Fruit fly (Drosophila melanogaster) whole organism, adult: ENCODE results near the gene CG32817.

ENCODE experiments used
- CG11617 ChIP-seq: fragments of 200-800 bp; sonication (Bioruptor generic); optimal IDR thresholded peaks from 2 replicates; lab custom pipeline; 2017; ENCODE audit warnings: mild to moderate bottlenecking, missing biosample characterization, missing genetic modification reagents, missing genetic modification characterization
- CG12768 ChIP-seq: fragments of 200-800 bp; sonication (Bioruptor generic); optimal IDR thresholded peaks from 2 replicates; lab custom pipeline; 2017; ENCODE audit warnings: missing biosample characterization, missing genetic modification characterization, mild to moderate bottlenecking, moderate library complexity, missing genetic modification reagents
- CG14711 ChIP-seq: fragments of 200-800 bp; sonication (Bioruptor generic); optimal IDR thresholded peaks from 2 replicates; lab custom pipeline; 2018; ENCODE audit warnings: missing biosample characterization, mild to moderate bottlenecking, missing genetic modification characterization, moderate library complexity
- CG1620 ChIP-seq: fragments of 200-800 bp; sonication (Bioruptor generic); optimal IDR thresholded peaks from 2 replicates; lab custom pipeline; 2016; ENCODE audit warnings: missing biosample characterization, missing genetic modification characterization
- CG33017 ChIP-seq: fragments of 200-800 bp; sonication (Bioruptor generic); optimal IDR thresholded peaks from 2 replicates; lab custom pipeline; 2018; ENCODE audit warnings: missing biosample characterization, mild to moderate bottlenecking, missing genetic modification characterization, moderate library complexity
- CG5204 ChIP-seq: fragments of 200-800 bp; sonication (Bioruptor generic); optimal IDR thresholded peaks from 2 replicates; lab custom pipeline; 2016; ENCODE audit warnings: missing biosample characterization, missing genetic modification characterization
- CG7045 ChIP-seq: fragments of 200-800 bp; sonication (Bioruptor generic); optimal IDR thresholded peaks from 2 replicates; lab custom pipeline; 2017; ENCODE audit warnings: missing biosample characterization, mild to moderate bottlenecking, missing genetic modification characterization
- CG7101 ChIP-seq: fragments of 200-800 bp; sonication (Bioruptor generic); optimal IDR thresholded peaks from 2 replicates; lab custom pipeline; 2018; ENCODE audit warnings: missing biosample characterization, mild to moderate bottlenecking, missing genetic modification characterization, moderate library complexity
- Clk ChIP-seq: fragments of 200-800 bp; sonication (Bioruptor generic); optimal IDR thresholded peaks from 2 replicates; lab custom pipeline; 2017; ENCODE audit warnings: missing biosample characterization, missing genetic modification characterization
- Crg-1 ChIP-seq: fragments of 200-800 bp; sonication (Bioruptor generic); optimal IDR thresholded peaks from 2 replicates; lab custom pipeline; 2016; ENCODE audit warnings: missing biosample characterization, missing genetic modification characterization
- Hr96 ChIP-seq: fragments of 200-800 bp; sonication (Bioruptor generic); optimal IDR thresholded peaks from 2 replicates; lab custom pipeline; 2016; ENCODE audit warnings: missing biosample characterization, missing genetic modification characterization
- Mnt ChIP-seq: fragments of 200-800 bp; sonication (Bioruptor generic); optimal IDR thresholded peaks from 2 replicates; lab custom pipeline; 2016; ENCODE audit warnings: missing biosample characterization, mild to moderate bottlenecking, missing genetic modification characterization
- bab1 ChIP-seq: fragments of 200-800 bp; sonication (Bioruptor generic); optimal IDR thresholded peaks from 3 replicates; lab custom pipeline; 2019; ENCODE audit warnings: missing biosample characterization, mild to moderate bottlenecking, missing genetic modification characterization, moderate library complexity
- cic ChIP-seq: fragments of 200-800 bp; sonication (Bioruptor generic); optimal IDR thresholded peaks from 2 replicates; lab custom pipeline; 2017; ENCODE audit warnings: missing biosample characterization, mild to moderate bottlenecking, missing genetic modification characterization, moderate library complexity
- cnc ChIP-seq, 2 experiments: fragments of >200 bp; optimal IDR thresholded peaks; 2 replicates each; lab custom pipeline; 2017
- kay ChIP-seq: fragments of 200-800 bp; sonication (Bioruptor generic); peaks from one replicate; lab custom pipeline; 2016; ENCODE audit warnings: missing biosample characterization, missing genetic modification characterization, borderline replicate concordance
- ovo ChIP-seq: fragments of 200-800 bp; sonication (Bioruptor generic); optimal IDR thresholded peaks from 2 replicates; lab custom pipeline; 2016; ENCODE audit warnings: missing biosample characterization, missing genetic modification characterization
- pad ChIP-seq: fragments of 200-800 bp; sonication (Bioruptor generic); optimal IDR thresholded peaks from 3 replicates; lab custom pipeline; 2017; ENCODE audit warnings: missing biosample characterization, missing genetic modification characterization, mild to moderate bottlenecking, moderate library complexity, missing genetic modification reagents
- tj ChIP-seq: fragments of 200-800 bp; sonication (Bioruptor generic); optimal IDR thresholded peaks from 3 replicates; lab custom pipeline; 2017; ENCODE audit warnings: missing biosample characterization, mild to moderate bottlenecking, missing genetic modification characterization, moderate library complexity
- toe ChIP-seq: fragments of 200-800 bp; sonication (Bioruptor generic); optimal IDR thresholded peaks from 2 replicates; lab custom pipeline; 2016; ENCODE audit warnings: missing biosample characterization, missing genetic modification characterization

CG32817 gene

DNA sequence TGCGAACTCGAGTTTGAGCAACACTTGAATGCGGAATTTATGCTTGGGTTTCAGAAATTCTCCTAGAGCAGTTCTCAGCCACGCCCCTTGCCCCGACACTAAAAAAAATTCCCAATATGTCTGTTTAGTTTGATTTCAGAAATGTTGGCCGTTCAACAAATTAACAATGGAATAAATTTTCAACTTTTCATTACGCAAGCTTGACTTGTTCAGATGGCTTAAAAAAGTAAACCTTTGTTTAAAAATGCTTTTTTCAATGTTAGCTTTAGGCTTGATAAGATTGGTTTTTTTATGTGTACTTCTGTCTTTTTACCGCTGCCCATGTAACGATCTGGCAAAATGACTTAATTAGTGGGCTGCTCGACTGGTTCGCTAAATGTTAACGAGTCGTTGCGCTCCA lies 26.1 kb upstream of the CG32817 start:
- TF ChIP-seq CG11617 (GFP tag; lab: Kevin White, UChicago): no peak
- no peak for TF ChIP-seq Hr96
- TF ChIP-seq cnc (optimal IDR thresholded peaks at IDR 0.05; lab: Kevin White, UChicago): no peak
- no peak for TF ChIP-seq cic
- no peak for TF ChIP-seq kay (GFP tag; lab: Kevin White, UChicago)
- no peak for TF ChIP-seq bab1 (GFP tag; lab: Kevin White, UChicago)

DNA sequence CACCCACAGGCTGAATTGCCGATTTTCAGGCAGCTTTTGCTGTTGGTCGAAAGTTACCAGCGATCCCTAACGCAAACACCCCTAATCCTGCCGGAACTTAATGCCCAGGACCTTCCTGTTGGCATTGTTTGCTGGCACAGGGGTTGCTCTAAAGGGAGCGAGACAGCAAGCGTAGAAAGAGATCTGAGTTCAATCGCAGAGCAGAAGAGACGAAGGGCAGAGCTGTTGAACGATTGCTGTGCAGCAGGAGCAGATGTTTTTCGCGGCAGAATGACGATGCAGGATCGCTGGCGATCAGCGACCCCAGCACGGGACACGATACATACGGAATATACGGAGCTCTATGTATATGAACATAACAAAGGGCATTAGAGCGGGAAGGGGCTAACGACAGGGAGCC lies 21.9 kb upstream of the CG32817 start:
- no peak for TF ChIP-seq cic
- TF ChIP-seq CG11617 (GFP tag; lab: Kevin White, UChicago): no peak
- no peak for TF ChIP-seq bab1 (GFP tag; lab: Kevin White, UChicago)
- no peak for TF ChIP-seq CG5204 (GFP tag; lab: Kevin White, UChicago)
- no peak for TF ChIP-seq CG7045 (GFP tag; lab: Kevin White, UChicago)
- TF ChIP-seq cnc (optimal IDR thresholded peaks at IDR 0.05; lab: Kevin White, UChicago): no peak
- no peak for TF ChIP-seq tj
- no peak for TF ChIP-seq Crg-1 (GFP tag; lab: Kevin White, UChicago)
- no peak for TF ChIP-seq CG7101 (tag; lab: Kevin White, UChicago)

DNA sequence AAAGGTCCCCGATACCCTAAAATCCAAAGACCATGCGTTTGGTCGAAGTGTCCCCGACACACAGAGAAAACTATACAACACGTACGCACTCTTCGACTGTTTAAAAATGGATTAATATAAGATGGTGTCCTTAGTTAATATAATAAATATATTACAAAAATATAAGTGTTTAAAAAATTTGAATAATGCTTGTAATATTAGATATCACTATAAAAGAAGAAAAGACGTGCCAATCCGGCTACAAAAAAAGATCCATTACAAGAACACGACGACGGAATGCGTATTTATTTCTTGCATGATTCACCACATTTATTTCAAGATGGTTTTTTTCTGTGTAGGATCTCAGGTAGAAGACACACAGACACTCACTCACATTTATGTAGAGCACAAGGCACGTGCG lies 21.1 kb upstream of the CG32817 start:
- TF ChIP-seq CG7045 (GFP tag; lab: Kevin White, UChicago) (no peak), kay (GFP tag; lab: Kevin White, UChicago) (no peak), pad (GFP tag; lab: Kevin White, UChicago) (no peak), Clk (GFP tag; lab: Kevin White, UChicago) (no peak)

DNA sequence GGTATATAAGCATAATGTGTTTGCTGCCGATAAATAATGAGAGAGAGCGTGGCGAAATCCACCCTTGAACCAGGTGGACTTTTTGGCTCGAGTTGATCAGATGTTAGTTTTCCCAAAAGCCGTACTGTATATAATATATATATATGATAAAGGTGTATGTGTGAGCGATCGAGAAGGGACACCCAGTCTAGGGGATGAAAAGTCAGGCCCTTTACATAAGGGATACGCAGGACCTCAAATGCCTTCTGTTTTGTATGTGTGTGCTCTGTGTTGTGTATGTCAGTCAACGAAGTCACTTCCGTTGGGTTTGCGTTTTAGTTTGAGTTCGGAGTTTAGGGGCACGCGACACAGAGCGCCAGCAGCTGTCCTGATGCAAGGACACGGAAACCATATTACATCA lies 18.4 kb upstream of the CG32817 start, which contains the start of gene ase:
Gene ase (plus strand): TSS at position 301 of the 400 bp plus-strand sequence.
- TF ChIP-seq cnc (optimal IDR thresholded peaks at IDR 0.05; lab: Kevin White, UChicago) (no peak), toe (GFP tag; lab: Kevin White, UChicago) (no peak), cic (no peak), Mnt (GFP tag; lab: Kevin White, UChicago) (no peak), pad (GFP tag; lab: Kevin White, UChicago) (no peak), CG14711 (no peak)

DNA sequence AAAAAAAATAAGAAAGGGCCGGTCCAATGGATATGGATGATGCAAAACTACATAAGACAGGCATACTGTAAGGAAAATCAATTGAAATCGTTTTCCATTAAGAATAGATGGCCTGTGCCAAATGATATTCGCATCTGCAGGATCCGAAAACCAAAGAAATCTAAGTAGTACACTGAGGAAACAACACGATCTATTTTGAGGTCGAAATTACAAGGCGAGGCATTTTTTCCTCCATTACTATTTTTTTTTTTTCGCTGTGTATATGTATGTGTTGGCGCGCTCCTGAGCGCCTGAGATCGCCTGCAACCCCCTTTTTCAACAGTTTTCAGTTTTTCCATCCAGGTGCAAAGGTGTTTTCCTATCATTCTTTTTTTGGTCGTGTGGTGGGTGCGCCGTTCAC lies 14.9 kb upstream of the CG32817 start:
- TF ChIP-seq Crg-1 (GFP tag; lab: Kevin White, UChicago): no peak
- TF ChIP-seq cnc (optimal IDR thresholded peaks at IDR 0.05; lab: Kevin White, UChicago): no peak
- no peak for TF ChIP-seq Mnt (GFP tag; lab: Kevin White, UChicago)
- TF ChIP-seq bab1 (GFP tag; lab: Kevin White, UChicago): no peak
- no peak for TF ChIP-seq ovo
- no peak for TF ChIP-seq CG7101 (tag; lab: Kevin White, UChicago)
- TF ChIP-seq CG5204 (GFP tag; lab: Kevin White, UChicago): no peak
- no peak for TF ChIP-seq CG33017

DNA sequence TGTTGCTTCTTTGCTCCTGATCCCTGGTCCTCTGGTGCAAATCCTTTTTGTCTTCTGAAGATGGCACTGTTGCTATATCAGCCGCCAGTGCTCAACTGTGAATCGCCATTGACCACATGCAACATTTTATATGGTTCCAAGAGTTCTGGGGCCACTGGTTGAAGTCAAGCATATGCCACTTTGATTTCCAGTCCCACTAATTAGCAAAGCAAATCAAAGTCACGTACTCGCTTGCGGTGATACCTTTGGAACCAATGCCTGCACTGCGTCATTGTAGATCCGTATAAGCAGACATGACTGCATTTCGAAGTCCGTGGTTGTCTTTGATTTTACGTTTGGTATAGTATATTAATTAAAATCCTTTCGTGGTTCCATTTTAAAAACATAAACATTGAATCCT lies 9.6 kb upstream of the CG32817 start, which contains the start of gene Cyp4g1:
Gene Cyp4g1 (minus strand): TSS at position 101 of the 400 bp plus-strand sequence.
- TF ChIP-seq CG12768 (GFP tag; lab: Kevin White, UChicago) (peak; percentile 36), CG33017 (no peak)

DNA sequence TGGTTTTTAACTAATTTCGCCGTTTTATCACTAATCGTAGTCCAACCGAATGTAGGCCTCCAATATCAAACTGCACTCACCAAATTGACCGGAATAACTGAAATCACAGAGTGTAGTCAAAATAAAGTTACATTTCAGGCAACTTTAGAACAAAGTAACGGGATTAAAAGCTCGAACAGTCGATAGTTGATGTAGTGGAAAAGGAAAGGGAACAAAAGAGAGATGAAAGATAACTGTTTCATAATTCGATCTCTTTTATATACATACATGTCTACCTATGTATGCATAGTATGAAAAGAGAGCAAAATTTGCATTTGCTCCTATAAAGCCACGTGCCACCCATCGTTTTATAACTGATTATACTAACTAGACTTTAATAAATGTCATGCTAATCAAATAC lies 8.2 kb upstream of the CG32817 start, which contains the start of gene CG32816:
Gene CG32816 (minus strand): TSS at position 101 of the 400 bp plus-strand sequence.
- TF ChIP-seq ovo (peak; percentile 55), CG7101 (tag; lab: Kevin White, UChicago) (no peak)

DNA sequence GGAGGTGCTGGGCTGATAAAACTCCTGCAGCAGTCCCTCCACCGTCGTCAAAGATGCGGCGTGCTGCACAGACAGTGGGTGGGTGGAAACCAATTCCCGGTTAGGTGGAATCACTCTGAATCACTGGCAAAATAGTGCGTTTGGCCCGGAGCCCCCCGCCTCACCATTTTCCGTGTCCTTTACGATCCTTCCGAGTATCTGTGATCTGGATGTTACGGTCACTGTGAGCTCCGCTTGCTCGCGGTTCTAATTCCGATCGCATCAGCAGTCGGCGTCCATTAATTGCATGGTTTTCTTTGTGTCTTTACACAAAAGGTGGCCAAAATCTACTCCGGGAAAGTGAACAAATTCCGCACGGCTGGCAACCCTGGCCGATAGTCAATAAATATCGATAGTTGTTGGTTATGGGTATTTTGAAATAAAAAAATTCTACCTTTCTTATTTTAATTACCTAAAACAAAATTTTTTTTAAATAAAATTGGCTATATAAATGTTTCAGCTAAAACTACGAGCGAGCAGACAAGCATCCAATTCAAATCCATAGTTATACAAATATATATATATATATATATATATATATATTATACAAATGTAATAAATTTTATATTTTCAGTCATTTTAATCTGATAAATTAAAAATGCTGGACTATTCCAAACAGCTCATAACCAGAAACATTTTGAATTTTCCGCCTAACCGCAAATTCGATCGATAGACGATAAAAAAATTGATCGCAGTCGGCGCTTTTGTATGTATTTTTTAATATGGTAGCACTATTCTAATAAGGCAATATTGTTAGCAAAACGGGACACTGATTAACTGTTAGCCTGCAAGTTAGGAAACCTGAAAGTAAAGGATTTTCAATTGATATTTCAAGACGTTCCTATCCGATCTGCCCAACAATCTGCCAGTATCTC lies 2.4 kb upstream of the CG32817 start, which contains the start of the genes ebo and CG13373:
Gene ebo (minus strand): TSS at position 350 of the 914 bp plus-strand sequence.
Gene CG13373 (plus strand): TSS at position 755 of the 914 bp plus-strand sequence.
- peak; percentile 4 for TF ChIP-seq CG33017
- TF ChIP-seq CG7045 (GFP tag; lab: Kevin White, UChicago): no peak
- TF ChIP-seq cnc (optimal IDR thresholded peaks at IDR 0.05; lab: Kevin White, UChicago): no peak
- TF ChIP-seq CG14711: peak; percentile 85
- no peak for TF ChIP-seq cic
- no peak for TF ChIP-seq Clk (GFP tag; lab: Kevin White, UChicago)
- no peak for TF ChIP-seq CG11617 (GFP tag; lab: Kevin White, UChicago)
- peak; percentile 10 for TF ChIP-seq Mnt (GFP tag; lab: Kevin White, UChicago)
- no peak for TF ChIP-seq pad (GFP tag; lab: Kevin White, UChicago)
- TF ChIP-seq toe (GFP tag; lab: Kevin White, UChicago): no peak
- no peak for TF ChIP-seq Hr96
- peak; percentile 30 for TF ChIP-seq bab1 (GFP tag; lab: Kevin White, UChicago)
- peak; percentile 12 for TF ChIP-seq tj
- TF ChIP-seq ovo: peak; percentile 7
- no peak for TF ChIP-seq Crg-1 (GFP tag; lab: Kevin White, UChicago)
- no peak for TF ChIP-seq CG5204 (GFP tag; lab: Kevin White, UChicago)
- TF ChIP-seq kay (GFP tag; lab: Kevin White, UChicago): no peak
- peak; percentile 31 for TF ChIP-seq CG1620 (GFP tag; lab: Kevin White, UChicago)
- TF ChIP-seq CG7101 (tag; lab: Kevin White, UChicago): peak; percentile 52
- no peak for TF ChIP-seq CG12768 (GFP tag; lab: Kevin White, UChicago)
